Worm (Caenorhabditis elegans) whole organism, L3 larva: ENCODE measurements around the gene E04D5.5.

Experiments
- R02D3.7 ChIP-seq: fragments of 150-350 bp; optimal IDR thresholded peaks from 2 replicates; lab custom pipeline; 2014; ENCODE audit warnings: missing biosample characterization, missing genetic modification characterization
- ZK546.5 ChIP-seq: sonication (generic microtip); optimal IDR thresholded peaks from 2 replicates; lab custom pipeline; 2017; ENCODE audit warnings: missing biosample characterization, missing genetic modification characterization
- aly-2 ChIP-seq: fragments of 150-350 bp; optimal IDR thresholded peaks from 2 replicates; lab custom pipeline; 2014; ENCODE audit warnings: missing biosample characterization, missing genetic modification characterization
- ama-1 ChIP-seq: fragments of 150-350 bp; optimal IDR thresholded peaks from 2 replicates; lab custom pipeline; 2018
- ceh-16 ChIP-seq: sonication (generic microtip); optimal IDR thresholded peaks from 2 replicates; lab custom pipeline; 2017; ENCODE audit warnings: missing biosample characterization, missing genetic modification characterization
- ceh-28 ChIP-seq: fragments of 150-350 bp; optimal IDR thresholded peaks from 2 replicates; lab custom pipeline; 2014; ENCODE audit warnings: missing biosample characterization, missing genetic modification reagents, missing genetic modification characterization
- ceh-82 ChIP-seq: fragments of 150-350 bp; optimal IDR thresholded peaks from 2 replicates; lab custom pipeline; 2014; ENCODE audit warnings: missing biosample characterization, missing genetic modification characterization
- ceh-9 ChIP-seq: sonication (generic microtip); optimal IDR thresholded peaks from 2 replicates; lab custom pipeline; 2018; ENCODE audit warnings: missing biosample characterization, missing genetic modification characterization
- daf-12 ChIP-seq: fragments of 150-350 bp; optimal IDR thresholded peaks from 2 replicates; lab custom pipeline; 2014; ENCODE audit warnings: missing biosample characterization, missing genetic modification reagents, missing genetic modification characterization
- egl-27 ChIP-seq: sonication (generic microtip); optimal IDR thresholded peaks from 4 replicates; lab custom pipeline; 2017; ENCODE audit warnings: missing biosample characterization, missing genetic modification reagents, missing genetic modification characterization
- egl-5 ChIP-seq: fragments of 150-350 bp; optimal IDR thresholded peaks from 2 replicates; lab custom pipeline; 2017; ENCODE audit warnings: missing biosample characterization, missing genetic modification reagents, missing genetic modification characterization, inconsistent platforms
- elt-1 ChIP-seq: fragments of 150-350 bp; optimal IDR thresholded peaks from 2 replicates; lab custom pipeline; 2014; ENCODE audit warnings: missing biosample characterization, missing genetic modification characterization
- elt-2 ChIP-seq: sonication (generic microtip); optimal IDR thresholded peaks from 2 replicates; lab custom pipeline; 2016; ENCODE audit warnings: missing genetic modification reagents, mild to moderate bottlenecking, missing genetic modification characterization, missing compliant biosample characterization
- elt-3 ChIP-seq, 3 experiments: fragments of 150-350 bp in 1 of 3; sonication (generic microtip) in 2 of 3; optimal IDR thresholded peaks; 2 replicates in 2 of 3; 4 replicates in 1 of 3; lab custom pipeline; 2014 to 2017; ENCODE audit warnings: missing biosample characterization in 3 of 3, missing genetic modification characterization in 3 of 3
- eor-1 ChIP-seq, 2 experiments: fragments of 150-350 bp; optimal IDR thresholded peaks; 2 replicates each; lab custom pipeline; 2014 to 2018; ENCODE audit warnings: missing biosample characterization in 2 of 2, missing genetic modification characterization in 2 of 2
- fkh-10 ChIP-seq: sonication (generic microtip); optimal IDR thresholded peaks from 2 replicates; lab custom pipeline; 2017; ENCODE audit warnings: missing biosample characterization, missing genetic modification reagents, missing genetic modification characterization
- fkh-2 ChIP-seq: fragments of 150-350 bp; optimal IDR thresholded peaks from 2 replicates; lab custom pipeline; 2014; ENCODE audit warnings: missing biosample characterization, missing genetic modification reagents, missing genetic modification characterization
- fos-1 ChIP-seq: fragments of 150-350 bp; optimal IDR thresholded peaks from 2 replicates; lab custom pipeline; 2014; ENCODE audit warnings: missing biosample characterization, missing genetic modification characterization
- hmg-11 ChIP-seq: sonication (generic microtip); optimal IDR thresholded peaks from 2 replicates; lab custom pipeline; 2016; ENCODE audit warnings: missing genetic modification characterization, missing compliant biosample characterization
- jun-1 ChIP-seq: fragments of 150-350 bp; optimal IDR thresholded peaks from 2 replicates; lab custom pipeline; 2014; ENCODE audit warnings: missing biosample characterization, missing genetic modification reagents, missing genetic modification characterization
- lin-15B ChIP-seq: fragments of 150-350 bp; optimal IDR thresholded peaks from 2 replicates; lab custom pipeline; 2014; ENCODE audit warnings: missing biosample characterization, missing genetic modification characterization
- lin-39 ChIP-seq: fragments of 150-350 bp; optimal IDR thresholded peaks from 2 replicates; lab custom pipeline; 2018; ENCODE audit warnings: missing biosample characterization, missing genetic modification reagents, missing genetic modification characterization
- lsy-12 ChIP-seq: sonication (generic microtip); optimal IDR thresholded peaks from 2 replicates; lab custom pipeline; 2016; ENCODE audit warnings: mild to moderate bottlenecking, missing genetic modification characterization, missing compliant biosample characterization
- mdl-1 ChIP-seq: fragments of 150-350 bp; optimal IDR thresholded peaks from 2 replicates; lab custom pipeline; 2014; ENCODE audit warnings: missing biosample characterization, missing genetic modification characterization
- mml-1 ChIP-seq: fragments of 150-350 bp; sonication (generic microtip); optimal IDR thresholded peaks from 3 replicates; lab custom pipeline; 2014; ENCODE audit warnings: missing biosample characterization, missing genetic modification characterization
- nfya-1 ChIP-seq: sonication (generic microtip); optimal IDR thresholded peaks from 2 replicates; lab custom pipeline; 2017; ENCODE audit warnings: missing genetic modification characterization, mild to moderate bottlenecking, missing compliant biosample characterization, antibody characterized with exemption, moderate library complexity; ENCODE audit not compliant: insufficient read depth
- nhr-11 ChIP-seq: fragments of 150-350 bp; optimal IDR thresholded peaks from 2 replicates; lab custom pipeline; 2014; ENCODE audit warnings: missing biosample characterization, missing genetic modification characterization
- nhr-12 ChIP-seq: fragments of 150-350 bp; optimal IDR thresholded peaks from 2 replicates; lab custom pipeline; 2014; ENCODE audit warnings: missing biosample characterization, missing genetic modification characterization
- nhr-23 ChIP-seq: fragments of 150-350 bp; optimal IDR thresholded peaks from 2 replicates; lab custom pipeline; 2014; ENCODE audit warnings: missing biosample characterization, missing genetic modification reagents, missing genetic modification characterization
- nhr-237 ChIP-seq: fragments of 150-350 bp; optimal IDR thresholded peaks from 2 replicates; lab custom pipeline; 2014; ENCODE audit warnings: missing biosample characterization, missing genetic modification characterization
- nhr-25 ChIP-seq: sonication (generic microtip); optimal IDR thresholded peaks from 2 replicates; lab custom pipeline; 2017; ENCODE audit warnings: missing biosample characterization, missing genetic modification characterization
- nhr-28 ChIP-seq: fragments of 150-350 bp; optimal IDR thresholded peaks from 2 replicates; lab custom pipeline; 2014; ENCODE audit warnings: missing biosample characterization, missing genetic modification characterization
- nhr-43 ChIP-seq: sonication (generic microtip); optimal IDR thresholded peaks from 2 replicates; lab custom pipeline; 2016; ENCODE audit warnings: mild to moderate bottlenecking, missing genetic modification characterization, missing compliant biosample characterization; ENCODE audit not compliant: poor library complexity, severe bottlenecking
- nhr-67 ChIP-seq: fragments of 150-350 bp; optimal IDR thresholded peaks from 2 replicates; lab custom pipeline; 2014; ENCODE audit warnings: missing biosample characterization, missing genetic modification characterization
- nhr-76 ChIP-seq: fragments of 150-350 bp; sonication (generic microtip); optimal IDR thresholded peaks from 5 replicates; lab custom pipeline; 2014; ENCODE audit warnings: missing biosample characterization, missing genetic modification characterization
- nhr-77 ChIP-seq: fragments of 150-350 bp; optimal IDR thresholded peaks from 2 replicates; lab custom pipeline; 2014; ENCODE audit warnings: missing biosample characterization, missing genetic modification characterization
- pha-4 ChIP-seq: fragments of 150-350 bp; optimal IDR thresholded peaks from 2 replicates; lab custom pipeline; 2014; ENCODE audit warnings: missing biosample characterization, missing genetic modification reagents, missing genetic modification characterization
- pqm-1 ChIP-seq: fragments of 150-350 bp; optimal IDR thresholded peaks from 2 replicates; lab custom pipeline; 2017; ENCODE audit warnings: missing biosample characterization, missing genetic modification characterization, inconsistent platforms
- sea-2 ChIP-seq: fragments of 150-350 bp; sonication (generic microtip); optimal IDR thresholded peaks from 4 replicates; lab custom pipeline; 2014; ENCODE audit warnings: missing biosample characterization, missing genetic modification reagents, missing genetic modification characterization
- skn-1 ChIP-seq: fragments of 150-350 bp; optimal IDR thresholded peaks from 2 replicates; lab custom pipeline; 2014; ENCODE audit warnings: missing biosample characterization, missing genetic modification characterization
- snpc-4 ChIP-seq: fragments of 150-350 bp; optimal IDR thresholded peaks from 2 replicates; lab custom pipeline; 2014; ENCODE audit warnings: missing biosample characterization, missing genetic modification characterization
- tbx-2 ChIP-seq: sonication (generic microtip); optimal IDR thresholded peaks from 2 replicates; lab custom pipeline; 2016; ENCODE audit warnings: mild to moderate bottlenecking, missing genetic modification characterization, missing compliant biosample characterization
- unc-39 ChIP-seq: sonication (generic microtip); optimal IDR thresholded peaks from 4 replicates; lab custom pipeline; 2017; ENCODE audit warnings: missing biosample characterization, missing genetic modification characterization
- unc-62 ChIP-seq: fragments of 150-350 bp; sonication (generic microtip); optimal IDR thresholded peaks from 4 replicates; lab custom pipeline; 2014; ENCODE audit warnings: missing biosample characterization, missing genetic modification reagents, missing genetic modification characterization
- zag-1 ChIP-seq: fragments of 150-350 bp; optimal IDR thresholded peaks from 2 replicates; lab custom pipeline; 2014; ENCODE audit warnings: missing biosample characterization, missing genetic modification characterization
- ztf-11 ChIP-seq: fragments of 150-350 bp; optimal IDR thresholded peaks from 2 replicates; lab custom pipeline; 2014; ENCODE audit warnings: missing biosample characterization, missing genetic modification characterization
- ztf-4 ChIP-seq: fragments of 150-350 bp; optimal IDR thresholded peaks from 2 replicates; lab custom pipeline; 2014; ENCODE audit warnings: missing biosample characterization, missing genetic modification characterization

E04D5.5 gene

DNA sequence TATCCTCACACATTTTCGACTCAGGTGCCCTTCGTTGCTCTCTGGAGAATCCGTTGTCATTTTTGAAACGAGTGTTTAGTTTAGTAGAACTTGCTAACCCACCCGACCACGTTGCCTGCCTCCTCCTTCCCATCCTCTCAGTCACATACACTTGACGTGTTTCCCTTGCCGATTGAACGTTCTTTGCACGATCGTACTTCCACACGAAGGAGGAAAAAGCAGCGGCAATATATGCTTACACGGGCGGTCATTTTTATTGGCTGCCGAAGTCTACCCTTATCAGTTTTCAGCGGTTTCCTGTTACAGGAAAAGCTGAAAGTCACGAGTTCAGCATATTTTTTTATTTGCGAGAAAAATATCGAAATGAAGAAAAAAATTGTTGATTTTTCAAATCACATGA, 21.3 kb upstream of the E04D5.5 start:
- TF ChIP-seq nhr-25 (peak; percentile 56), nfya-1 (tag; lab: Kevin White, UChicago) (peak; percentile 62), pha-4 (tag; lab: Kevin White, UChicago) (peak; percentile 69), elt-2 (tag; lab: Kevin White, UChicago) (peak; percentile 89), nhr-237 (no peak), nhr-77 (tag; lab: Kevin White, UChicago) (no peak), daf-12 (tag; lab: Kevin White, UChicago) (no peak), nhr-67 (tag; lab: Kevin White, UChicago) (no peak), nhr-43 (tag; lab: Kevin White, UChicago) (peak; percentile 60), unc-62 (GFP tag; lab: Kevin White, UChicago) (no peak), snpc-4 (tag; lab: Kevin White, UChicago) (no peak), pqm-1 (tag; lab: Kevin White, UChicago) (peak; percentile 97), fkh-2 (tag; lab: Kevin White, UChicago) (no peak), ceh-82 (tag; lab: Kevin White, UChicago) (no peak), jun-1 (peak; percentile 75), ztf-4 (no peak), ZK546.5 (tag; lab: Kevin White, UChicago) (no peak), ceh-28 (tag; lab: Kevin White, UChicago) (no peak), lsy-12 (tag; lab: Kevin White, UChicago) (no peak), mdl-1 (tag; lab: Kevin White, UChicago) (no peak), elt-3 (tag; optimal IDR thresholded peaks at IDR 0.05; lab: Kevin White, UChicago) (no peak), R02D3.7 (no peak), hmg-11 (no peak), nhr-11 (tag; lab: Kevin White, UChicago) (no peak), ceh-9 (no peak), lin-15B (tag; lab: Kevin White, UChicago) (peak; percentile 14), tbx-2 (tag; lab: Kevin White, UChicago) (no peak), egl-5 (no peak), mml-1 (peak; percentile 53), unc-39 (tag; lab: Kevin White, UChicago) (no peak), zag-1 (tag; lab: Kevin White, UChicago) (no peak), elt-1 (tag; lab: Kevin White, UChicago) (no peak), nhr-23 (tag; lab: Kevin White, UChicago) (peak; percentile 19), ama-1 (peak; percentile 75), fkh-10 (no peak), skn-1 (tag; lab: Kevin White, UChicago) (no peak), nhr-12 (tag; lab: Kevin White, UChicago) (no peak), ztf-11 (tag; lab: Kevin White, UChicago) (no peak), fos-1 (tag; lab: Kevin White, UChicago) (no peak), egl-27 (tag; lab: Kevin White, UChicago) (no peak), lin-39 (tag; lab: Kevin White, UChicago) (no peak), nhr-76 (peak; percentile 4), aly-2 (no peak), sea-2 (GFP tag; lab: Kevin White, UChicago) (no peak), eor-1 (tag; optimal IDR thresholded peaks at IDR 0.05; lab: Kevin White, UChicago) (no peak), nhr-28 (tag; lab: Kevin White, UChicago) (no peak), ceh-16 (tag; lab: Kevin White, UChicago) (no peak)
